Worm (Caenorhabditis elegans) whole organism, late embryonic: ENCODE measurements around the gene C39B10.3.

ENCODE experiments used
- C08G9.2 ChIP-seq: sonication (generic microtip); optimal IDR thresholded peaks from 2 replicates; lab custom pipeline; 2016; ENCODE audit warnings: mild to moderate bottlenecking, missing genetic modification characterization, moderate library complexity, missing compliant biosample characterization
- K02D7.2 ChIP-seq: sonication (generic microtip); optimal IDR thresholded peaks from 2 replicates; lab custom pipeline; 2017; ENCODE audit warnings: mild to moderate bottlenecking, missing genetic modification characterization, missing compliant biosample characterization
- K09A11.1 ChIP-seq: sonication (generic microtip); optimal IDR thresholded peaks from 2 replicates; lab custom pipeline; 2017; ENCODE audit warnings: antibody characterized with exemption, mild to moderate bottlenecking, missing genetic modification characterization, missing compliant biosample characterization; ENCODE audit not compliant: insufficient read depth
- ama-1 ChIP-seq: fragments of 150-350 bp; optimal IDR thresholded peaks from 2 replicates; lab custom pipeline; 2014
- ceh-30 ChIP-seq: fragments of 150-350 bp; optimal IDR thresholded peaks from 2 replicates; lab custom pipeline; 2014; ENCODE audit warnings: missing biosample characterization, missing genetic modification characterization
- ceh-34 ChIP-seq: sonication (generic microtip); optimal IDR thresholded peaks from 2 replicates; lab custom pipeline; 2016; ENCODE audit warnings: mild to moderate bottlenecking, missing genetic modification characterization, missing compliant biosample characterization
- ceh-9 ChIP-seq: sonication (generic microtip); optimal IDR thresholded peaks from 2 replicates; lab custom pipeline; 2016; ENCODE audit warnings: mild to moderate bottlenecking, missing genetic modification characterization, inconsistent platforms, missing compliant biosample characterization
- fkh-10 ChIP-seq: fragments of 150-350 bp; optimal IDR thresholded peaks from 2 replicates; lab custom pipeline; 2014; ENCODE audit warnings: missing biosample characterization, missing genetic modification reagents, missing genetic modification characterization
- hlh-8 ChIP-seq: sonication (generic microtip); optimal IDR thresholded peaks from 2 replicates; lab custom pipeline; 2016; ENCODE audit warnings: missing genotype, missing genetic modification characterization, missing compliant biosample characterization
- lin-11 ChIP-seq: fragments of 200-800 bp; sonication (Bioruptor generic); optimal IDR thresholded peaks from 2 replicates; lab custom pipeline; 2018; ENCODE audit warnings: mild to moderate bottlenecking, missing genetic modification characterization, missing compliant biosample characterization
- madf-2 ChIP-seq: sonication (generic microtip); optimal IDR thresholded peaks from 2 replicates; lab custom pipeline; 2017; ENCODE audit warnings: missing genetic modification characterization, missing compliant biosample characterization
- pag-3 ChIP-seq: sonication (generic microtip); optimal IDR thresholded peaks from 2 replicates; lab custom pipeline; 2016; ENCODE audit warnings: missing compliant biosample characterization, missing genetic modification characterization, borderline replicate concordance
- rnt-1 ChIP-seq: sonication (generic microtip); optimal IDR thresholded peaks from 2 replicates; lab custom pipeline; 2016; ENCODE audit warnings: missing genetic modification characterization, missing compliant biosample characterization
- unc-3 ChIP-seq, 2 experiments: fragments of 200-800 bp in 1 of 2; sonication (Bioruptor generic) in 1 of 2; sonication (generic microtip) in 1 of 2; conservative IDR thresholded peaks in 1 of 2; optimal IDR thresholded peaks in 1 of 2; 2 replicates each; pipeline versions ENCODE4 v1.3.6 to Lab custom; 2016 to 2022; ENCODE audit warnings: missing compliant biosample characterization in 2 of 2, missing genetic modification characterization in 2 of 2, missing genetic modification reagents in 1 of 2

DNA sequence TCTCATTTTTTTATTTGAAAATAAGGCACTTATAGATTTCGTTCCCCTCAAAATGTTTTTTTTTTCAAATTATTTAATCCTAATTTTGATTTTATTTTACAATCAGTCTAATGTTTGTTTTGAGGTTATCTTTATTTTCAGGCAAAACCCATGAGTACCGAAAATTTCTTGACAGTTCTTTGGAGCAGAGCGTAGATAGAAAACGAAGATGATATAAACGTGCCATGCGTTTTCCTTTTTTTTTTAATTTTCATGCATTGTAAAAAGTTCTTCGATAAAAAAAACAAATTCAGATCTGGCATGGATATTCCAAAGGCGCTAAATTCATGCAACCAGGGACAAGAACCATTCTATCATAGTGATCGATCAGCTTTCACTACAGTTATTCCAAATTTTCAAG lies 47.1 kb downstream of the C39B10.3 start, which contains the start of gene C33D3.5:
- TF ChIP-seq K02D7.2 (tag; lab: Kevin White, UChicago): no peak
- no peak for TF ChIP-seq ama-1
- no peak for TF ChIP-seq madf-2 (tag; lab: Kevin White, UChicago)
- no peak for TF ChIP-seq C08G9.2 (tag; lab: Kevin White, UChicago)
- TF ChIP-seq ceh-9 (tag; lab: Kevin White, UChicago): no peak
- TF ChIP-seq hlh-8 (tag; lab: Kevin White, UChicago): no peak
- TF ChIP-seq lin-11 (tag; lab: Kevin White, UChicago): no peak
- TF ChIP-seq K09A11.1 (tag; lab: Kevin White, UChicago): no peak
- TF ChIP-seq ceh-30 (tag; lab: Kevin White, UChicago): no peak
- no peak for TF ChIP-seq ceh-34 (tag; lab: Kevin White, UChicago)
- TF ChIP-seq fkh-10 (GFP tag; lab: Kevin White, UChicago): no peak
- TF ChIP-seq pag-3 (tag; lab: Kevin White, UChicago): no peak
- no peak for TF ChIP-seq unc-3 (GFP tag; conservative IDR thresholded peaks at IDR 0.05; lab: Robert Waterston, UW)
- TF ChIP-seq unc-3 (tag; optimal IDR thresholded peaks at IDR 0.05; lab: Kevin White, UChicago): no peak
- TF ChIP-seq rnt-1: no peak
